Worm (Caenorhabditis elegans): ENCODE results near the gene nlp-58.

Gene nlp-58

DNA sequence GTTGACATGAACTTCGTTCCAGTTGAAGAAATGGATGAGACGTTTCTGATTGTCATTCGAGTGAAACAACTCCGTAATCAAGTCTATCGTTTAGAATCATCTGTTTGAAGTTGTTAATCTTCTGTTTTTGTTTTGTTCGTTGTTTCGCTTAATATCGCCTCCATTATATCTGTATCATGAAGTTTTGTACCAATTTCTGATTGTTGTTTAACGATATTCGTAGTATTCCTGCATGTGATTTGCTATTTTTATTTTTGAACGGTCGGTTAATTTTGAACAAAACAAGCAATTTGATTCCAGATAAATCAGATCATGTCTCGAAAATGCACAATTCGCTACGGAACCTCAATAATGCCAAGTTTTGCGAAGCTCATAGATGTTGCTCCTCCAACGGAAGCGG lies 33.8 kb upstream of the nlp-58 start, which contains the start of gene C27H6.9:
C27H6.9 (plus strand) TSS at position 301 of the 400 bp plus-strand sequence.
- no peak for TF ChIP-seq pes-1 (GFP tag; IDR thresholded peaks at IDR 0.05)
- TF ChIP-seq F13C5.2 (tag; optimal IDR thresholded peaks at IDR 0.05) = no peak
- no peak for TF ChIP-seq ama-1 (optimal IDR thresholded peaks at IDR 0.05)
- TF ChIP-seq aly-1 (tag; optimal IDR thresholded peaks at IDR 0.05) = no peak
- TF ChIP-seq flt-1 (GFP tag; IDR thresholded peaks at IDR 0.05) = no peak
- no peak for TF ChIP-seq tbx-37 (GFP tag; conservative IDR thresholded peaks at IDR 0.05)
- TF ChIP-seq ets-7 (tag; optimal IDR thresholded peaks at IDR 0.05) = no peak
- no peak for TF ChIP-seq hmbx-1 (tag; optimal IDR thresholded peaks at IDR 0.05)
- TF ChIP-seq scrt-1 (GFP tag; IDR thresholded peaks at IDR 0.05) = no peak
- no peak for TF ChIP-seq sea-1 (GFP tag; conservative IDR thresholded peaks at IDR 0.05)
- TF ChIP-seq hmg-4 (GFP tag; optimal IDR thresholded peaks at IDR 0.05) = no peak
- no peak for TF ChIP-seq tra-4 (tag; optimal IDR thresholded peaks at IDR 0.05)
- no peak for TF ChIP-seq tbx-11 (GFP tag; IDR thresholded peaks at IDR 0.05)
- no peak for TF ChIP-seq B0310.2 (tag; optimal IDR thresholded peaks at IDR 0.05)
- TF ChIP-seq hnd-1 (tag; optimal IDR thresholded peaks at IDR 0.05) = no peak
- TF ChIP-seq ceh-13 (GFP tag; optimal IDR thresholded peaks at IDR 0.05) = no peak
- no peak for TF ChIP-seq ceh-36 (tag; optimal IDR thresholded peaks at IDR 0.05)

DNA sequence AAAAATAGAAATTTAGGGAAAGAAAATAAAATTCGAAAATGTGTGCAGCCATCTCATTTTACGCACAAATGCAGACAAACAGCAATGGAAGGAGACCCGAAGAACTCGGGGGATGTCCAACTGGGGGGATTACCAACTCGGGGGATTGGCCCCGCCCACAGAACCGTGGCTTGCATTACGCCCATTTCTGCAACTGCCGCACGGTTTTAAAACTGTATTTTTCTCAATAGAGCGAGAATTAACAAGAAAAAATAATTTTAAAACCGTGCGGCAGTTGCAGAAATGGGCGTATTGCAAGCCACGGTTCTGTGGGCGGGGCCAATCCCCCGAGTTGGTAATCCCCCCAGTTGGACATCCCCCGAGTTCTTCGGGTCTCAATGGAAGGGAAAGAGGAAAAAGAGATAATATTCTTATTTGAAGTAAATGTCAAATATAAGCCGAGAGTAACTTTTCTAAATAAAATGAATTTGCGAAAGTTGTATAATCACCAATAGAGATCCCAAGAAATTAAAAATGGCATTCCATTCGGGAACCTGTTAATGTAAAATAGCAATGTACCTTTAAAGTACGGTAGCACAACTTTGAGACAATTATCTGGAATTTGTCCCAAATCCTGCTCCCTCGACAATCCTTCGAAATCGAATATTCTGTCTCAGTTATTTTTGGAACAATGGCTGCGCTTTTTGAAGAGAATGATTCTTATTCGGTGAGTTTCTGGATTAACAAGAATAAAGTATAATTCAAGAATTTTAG lies 32.2 kb upstream of the nlp-58 start, which contains the start of the genes ruvb-1 and tofu-1:
ruvb-1 (minus strand) TSS at position 72 of the 753 bp plus-strand sequence.
tofu-1 (plus strand) TSS at position 417 of the 753 bp plus-strand sequence.
- TF ChIP-seq tbx-37 (GFP tag; conservative IDR thresholded peaks at IDR 0.05) (peak; percentile 31; the same call in 1 of the 2 replicates), sea-1 (GFP tag; conservative IDR thresholded peaks at IDR 0.05) (0 out of 2 replicates have a peak, but pooled peaks have one; percentile 46), F13C5.2 (tag; optimal IDR thresholded peaks at IDR 0.05) (peak; percentile 21), ceh-36 (tag; optimal IDR thresholded peaks at IDR 0.05) (peak; percentile 39)

DNA sequence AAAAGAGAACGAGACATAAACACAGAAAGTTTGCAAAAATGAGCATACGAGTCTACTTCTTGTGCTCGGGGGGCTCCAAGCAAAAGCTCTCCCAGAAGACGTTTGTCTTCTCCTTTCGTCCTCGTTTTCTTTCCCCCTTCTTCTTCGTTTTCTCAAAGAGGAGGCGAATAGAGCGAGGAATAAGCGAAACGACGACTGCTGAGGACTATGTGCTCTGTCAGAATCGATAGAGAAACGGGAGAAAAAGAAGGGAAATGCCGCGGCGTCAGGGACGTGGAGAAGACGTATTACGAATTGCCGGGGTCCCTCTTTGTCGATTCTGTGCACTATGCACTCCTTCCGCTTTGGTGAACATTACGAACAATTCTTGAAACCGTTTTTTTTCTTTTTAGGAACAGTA lies 29.7 kb upstream of the nlp-58 start:
- TF ChIP-seq tra-4 (tag; optimal IDR thresholded peaks at IDR 0.05) = no peak
- no peak for TF ChIP-seq pes-1 (GFP tag; IDR thresholded peaks at IDR 0.05)
- peak; percentile 22 for TF ChIP-seq hmg-4 (GFP tag; optimal IDR thresholded peaks at IDR 0.05)
- TF ChIP-seq ets-7 (tag; optimal IDR thresholded peaks at IDR 0.05) = no peak

ce11 chrV:9977211-9977610 lies 28.5 kb upstream of the nlp-58 start:
- no peak for TF ChIP-seq ets-7 (tag; optimal IDR thresholded peaks at IDR 0.05)
- no peak for TF ChIP-seq scrt-1 (GFP tag; IDR thresholded peaks at IDR 0.05)
- TF ChIP-seq hmg-4 (GFP tag; optimal IDR thresholded peaks at IDR 0.05) = no peak
- no peak for TF ChIP-seq hmbx-1 (tag; optimal IDR thresholded peaks at IDR 0.05)
- TF ChIP-seq ama-1 (optimal IDR thresholded peaks at IDR 0.05) = no peak
- TF ChIP-seq hnd-1 (tag; optimal IDR thresholded peaks at IDR 0.05) = no peak
- no peak for TF ChIP-seq sea-1 (GFP tag; conservative IDR thresholded peaks at IDR 0.05)
- TF ChIP-seq flt-1 (GFP tag; IDR thresholded peaks at IDR 0.05) = no peak
- TF ChIP-seq tbx-11 (GFP tag; IDR thresholded peaks at IDR 0.05) = no peak
- TF ChIP-seq ceh-13 (GFP tag; optimal IDR thresholded peaks at IDR 0.05) = no peak
- no peak for TF ChIP-seq B0310.2 (tag; optimal IDR thresholded peaks at IDR 0.05)
- no peak for TF ChIP-seq ceh-36 (tag; optimal IDR thresholded peaks at IDR 0.05)
- no peak for TF ChIP-seq tbx-37 (GFP tag; conservative IDR thresholded peaks at IDR 0.05)
- no peak for TF ChIP-seq F13C5.2 (tag; optimal IDR thresholded peaks at IDR 0.05)
- no peak for TF ChIP-seq aly-1 (tag; optimal IDR thresholded peaks at IDR 0.05)
- no peak for TF ChIP-seq pes-1 (GFP tag; IDR thresholded peaks at IDR 0.05)
- no peak for TF ChIP-seq tra-4 (tag; optimal IDR thresholded peaks at IDR 0.05)

DNA sequence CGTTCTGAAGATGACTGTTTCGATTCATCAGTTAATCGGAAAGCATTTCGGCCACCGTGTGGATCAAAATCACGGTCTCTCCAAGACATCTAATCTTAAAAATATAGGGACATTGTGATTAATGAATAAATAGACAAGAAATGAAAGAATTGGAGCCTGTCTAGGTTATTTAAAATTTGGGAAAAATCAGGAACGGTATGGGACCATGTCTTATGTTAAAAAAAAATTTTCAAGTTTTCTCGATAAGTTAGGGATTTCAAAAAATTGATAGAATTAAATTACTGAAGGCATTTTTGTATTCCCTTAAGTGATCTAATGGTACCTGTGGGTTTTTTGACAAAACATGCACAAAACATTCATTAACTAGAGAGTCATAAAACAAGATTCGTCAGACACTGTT lies 27.4 kb upstream of the nlp-58 start, which contains the start of gene unc-41:
unc-41 (minus strand) TSS at position 101 of the 400 bp plus-strand sequence.
- TF ChIP-seq hmg-4 (GFP tag; optimal IDR thresholded peaks at IDR 0.05) (no peak), tbx-11 (GFP tag; IDR thresholded peaks at IDR 0.05) (no peak), flt-1 (GFP tag; IDR thresholded peaks at IDR 0.05) (no peak), ets-7 (tag; optimal IDR thresholded peaks at IDR 0.05) (no peak)

DNA sequence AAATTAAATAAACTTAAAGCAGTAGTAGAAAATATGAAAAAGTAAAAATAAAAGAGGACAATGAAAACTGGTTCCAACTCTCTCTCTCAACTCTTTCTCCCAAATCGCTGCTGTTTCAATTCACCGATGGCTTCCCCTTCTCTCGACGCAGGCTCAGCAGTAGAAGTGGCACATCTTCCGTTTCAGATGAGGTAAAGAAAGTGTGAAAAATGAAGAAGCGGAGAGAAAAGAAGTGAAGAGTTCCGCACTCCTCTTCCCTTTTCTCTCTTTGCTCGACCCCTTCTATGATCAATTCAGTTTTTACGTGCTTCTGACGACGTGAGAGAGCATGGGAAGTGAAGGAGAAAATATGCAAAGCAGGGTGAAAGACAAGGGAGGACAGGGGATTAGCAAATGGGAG lies 25.5 kb upstream of the nlp-58 start:
- TF ChIP-seq pes-1 (GFP tag; IDR thresholded peaks at IDR 0.05) (no peak), scrt-1 (GFP tag; IDR thresholded peaks at IDR 0.05) (no peak)

- TF ChIP-seq pes-1 (GFP tag; IDR thresholded peaks at IDR 0.05) (peak; percentile 95), aly-1 (tag; optimal IDR thresholded peaks at IDR 0.05) (peak; percentile 89), tra-4 (tag; optimal IDR thresholded peaks at IDR 0.05) (peak; percentile 76), tbx-11 (GFP tag; IDR thresholded peaks at IDR 0.05) (peak; percentile 94), flt-1 (GFP tag; IDR thresholded peaks at IDR 0.05) (peak; percentile 90), tbx-37 (GFP tag; conservative IDR thresholded peaks at IDR 0.05) (peak; percentile 90), ceh-36 (tag; optimal IDR thresholded peaks at IDR 0.05) (peak; percentile 92), hmg-4 (GFP tag; optimal IDR thresholded peaks at IDR 0.05) (peak; percentile 94), F13C5.2 (tag; optimal IDR thresholded peaks at IDR 0.05) (peak; percentile 94), ets-7 (tag; optimal IDR thresholded peaks at IDR 0.05) (peak; percentile 86), hmbx-1 (tag; optimal IDR thresholded peaks at IDR 0.05) (peak; percentile 82), sea-1 (GFP tag; conservative IDR thresholded peaks at IDR 0.05) (peak; percentile 96), hnd-1 (tag; optimal IDR thresholded peaks at IDR 0.05) (peak; percentile 87), B0310.2 (tag; optimal IDR thresholded peaks at IDR 0.05) (peak; percentile 90), scrt-1 (GFP tag; IDR thresholded peaks at IDR 0.05) (peak; percentile 97), ama-1 (optimal IDR thresholded peaks at IDR 0.05) (no peak), ceh-13 (GFP tag; optimal IDR thresholded peaks at IDR 0.05) (peak; percentile 86)
Observed at ce11 chrV:9970119-9970518, 21.4 kb upstream of the nlp-58 start.

ce11 chrV:9965891-9966290 lies 17.2 kb upstream of the nlp-58 start:
- no peak for TF ChIP-seq flt-1 (GFP tag; IDR thresholded peaks at IDR 0.05)
- TF ChIP-seq ama-1 (optimal IDR thresholded peaks at IDR 0.05) = no peak
- TF ChIP-seq hmbx-1 (tag; optimal IDR thresholded peaks at IDR 0.05) = no peak
- no peak for TF ChIP-seq pes-1 (GFP tag; IDR thresholded peaks at IDR 0.05)
- TF ChIP-seq aly-1 (tag; optimal IDR thresholded peaks at IDR 0.05) = no peak
- TF ChIP-seq B0310.2 (tag; optimal IDR thresholded peaks at IDR 0.05) = no peak
- TF ChIP-seq ceh-13 (GFP tag; optimal IDR thresholded peaks at IDR 0.05) = no peak
- TF ChIP-seq hmg-4 (GFP tag; optimal IDR thresholded peaks at IDR 0.05) = no peak
- TF ChIP-seq ets-7 (tag; optimal IDR thresholded peaks at IDR 0.05) = no peak
- TF ChIP-seq tbx-11 (GFP tag; IDR thresholded peaks at IDR 0.05) = no peak
- no peak for TF ChIP-seq tbx-37 (GFP tag; conservative IDR thresholded peaks at IDR 0.05)
- no peak for TF ChIP-seq ceh-36 (tag; optimal IDR thresholded peaks at IDR 0.05)
- TF ChIP-seq tra-4 (tag; optimal IDR thresholded peaks at IDR 0.05) = no peak
- no peak for TF ChIP-seq sea-1 (GFP tag; conservative IDR thresholded peaks at IDR 0.05)
- no peak for TF ChIP-seq hnd-1 (tag; optimal IDR thresholded peaks at IDR 0.05)
- TF ChIP-seq F13C5.2 (tag; optimal IDR thresholded peaks at IDR 0.05) = no peak
- no peak for TF ChIP-seq scrt-1 (GFP tag; IDR thresholded peaks at IDR 0.05)

Measured in whole organism, early embryonic.